Fruit fly (Drosophila melanogaster) whole organism, pupa: ENCODE results near the gene CG15317.

Source experiments
- CG10348 ChIP-seq: fragments of 200-800 bp; sonication (Bioruptor generic); IDR thresholded peaks from 2 replicates; pipeline ENCODE4 v1.3.6; 2022; ENCODE audit warnings: missing biosample characterization, missing genetic modification characterization
- CG12605 ChIP-seq: fragments of 200-800 bp; sonication (Bioruptor generic); IDR thresholded peaks from 2 replicates; pipeline ENCODE4 v1.3.6; 2022; ENCODE audit warnings: missing biosample characterization, missing genetic modification characterization
- CG13204 ChIP-seq: fragments of 200-800 bp; sonication (Bioruptor generic); optimal IDR thresholded peaks from 2 replicates; lab custom pipeline; 2018; ENCODE audit warnings: missing biosample characterization, mild to moderate bottlenecking, missing genetic modification characterization, moderate library complexity
- CG14655 ChIP-seq: fragments of 200-800 bp; sonication (Bioruptor generic); optimal IDR thresholded peaks from 3 replicates; lab custom pipeline; 2017; ENCODE audit warnings: mild to moderate bottlenecking, missing biosample characterization, missing genetic modification reagents, missing genetic modification characterization
- CG15710 ChIP-seq: fragments of 200-800 bp; sonication (Bioruptor generic); optimal IDR thresholded peaks from 2 replicates; lab custom pipeline; 2018; ENCODE audit warnings: missing biosample characterization, mild to moderate bottlenecking, missing genetic modification characterization, moderate library complexity
- CG17806 ChIP-seq: fragments of 200-800 bp; sonication (Bioruptor generic); optimal IDR thresholded peaks from 2 replicates; lab custom pipeline; 2018; ENCODE audit warnings: missing biosample characterization, mild to moderate bottlenecking, missing genetic modification characterization, moderate library complexity
- CG32121 ChIP-seq: fragments of 200-800 bp; sonication (Bioruptor generic); IDR thresholded peaks from 2 replicates; pipeline ENCODE4 v1.3.6; 2022; ENCODE audit warnings: missing biosample characterization, missing genetic modification characterization
- CG34367 ChIP-seq: fragments of 200-800 bp; sonication (Bioruptor generic); optimal IDR thresholded peaks from 2 replicates; lab custom pipeline; 2018; ENCODE audit warnings: missing biosample characterization, mild to moderate bottlenecking, missing genetic modification characterization
- CG4496 ChIP-seq: fragments of 200-800 bp; sonication (Bioruptor generic); IDR thresholded peaks from 3 replicates; pipeline ENCODE4 v1.3.6; 2022; ENCODE audit warnings: missing biosample characterization, missing genetic modification characterization
- CG8159 ChIP-seq: fragments of 200-800 bp; sonication (Bioruptor generic); optimal IDR thresholded peaks from 3 replicates; lab custom pipeline; 2018; ENCODE audit warnings: missing biosample characterization, mild to moderate bottlenecking, missing genetic modification characterization, moderate library complexity
- CG8301 ChIP-seq: fragments of 200-800 bp; sonication (Bioruptor generic); optimal IDR thresholded peaks from 2 replicates; lab custom pipeline; 2018; ENCODE audit warnings: missing biosample characterization, mild to moderate bottlenecking, missing genetic modification characterization
- CG9948 ChIP-seq: fragments of 200-800 bp; sonication (Bioruptor generic); optimal IDR thresholded peaks from 2 replicates; lab custom pipeline; 2018; ENCODE audit warnings: missing biosample characterization, mild to moderate bottlenecking, missing genetic modification characterization, moderate library complexity
- D1 ChIP-seq: fragments of 200-800 bp; sonication (Bioruptor generic); optimal IDR thresholded peaks from 2 replicates; lab custom pipeline; 2018; ENCODE audit warnings: missing biosample characterization, mild to moderate bottlenecking, missing genetic modification characterization, moderate library complexity
- EcR ChIP-seq: fragments of 200-800 bp; sonication (Bioruptor generic); optimal IDR thresholded peaks from 3 replicates; lab custom pipeline; 2019; ENCODE audit warnings: missing biosample characterization, missing genetic modification characterization, mild to moderate bottlenecking, moderate library complexity, missing genetic modification reagents
- Ets98B ChIP-seq: fragments of 200-800 bp; sonication (Bioruptor generic); IDR thresholded peaks from 2 replicates; pipeline ENCODE4 v1.3.6; 2022; ENCODE audit warnings: missing biosample characterization, missing genetic modification characterization
- Pif1A ChIP-seq: fragments of 200-800 bp; sonication (Bioruptor generic); optimal IDR thresholded peaks from 3 replicates; lab custom pipeline; 2016; ENCODE audit warnings: missing biosample characterization, missing genetic modification characterization
- Pif1B ChIP-seq: fragments of 200-800 bp; sonication (Bioruptor generic); optimal IDR thresholded peaks from 3 replicates; lab custom pipeline; 2016; ENCODE audit warnings: missing biosample characterization, missing genetic modification characterization
- Snoo ChIP-seq: fragments of 200-800 bp; sonication (Bioruptor generic); optimal IDR thresholded peaks from 3 replicates; lab custom pipeline; 2017; ENCODE audit warnings: missing biosample characterization, mild to moderate bottlenecking, missing genetic modification characterization, inconsistent platforms
- fd96Ca ChIP-seq: fragments of 200-800 bp; sonication (Bioruptor generic); IDR thresholded peaks from 3 replicates; pipeline ENCODE4 v1.3.6; 2022; ENCODE audit warnings: missing biosample characterization, missing genetic modification characterization
- gl ChIP-seq: fragments of 200-800 bp; sonication (Bioruptor generic); optimal IDR thresholded peaks from 2 replicates; lab custom pipeline; 2018; ENCODE audit warnings: missing biosample characterization, mild to moderate bottlenecking, missing genetic modification characterization
- rn ChIP-seq: fragments of 200-800 bp; sonication (Bioruptor generic); IDR thresholded peaks from 2 replicates; pipeline ENCODE4 v1.3.6; 2022; ENCODE audit warnings: missing biosample characterization, missing genetic modification characterization

CG15317 gene

DNA sequence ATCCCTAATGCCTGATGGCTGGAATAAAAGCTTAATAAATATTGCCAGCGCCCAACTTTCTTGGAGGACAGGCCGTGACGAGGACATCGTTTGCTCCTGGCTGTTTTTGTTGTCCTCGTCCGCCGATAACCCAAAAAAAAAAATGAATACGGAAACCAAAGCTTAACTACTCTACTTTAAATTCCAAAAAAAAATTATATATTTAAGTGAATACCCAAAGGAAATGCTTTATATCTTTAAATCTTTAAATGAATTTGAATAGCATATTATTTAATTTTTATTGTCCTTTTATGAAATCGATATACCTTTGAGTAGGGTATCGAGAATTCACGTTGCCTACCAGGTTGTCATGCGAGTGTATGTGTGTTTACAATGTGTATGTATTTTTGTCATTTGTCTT lies 36.2 kb downstream of the CG15317 start:
- TF ChIP-seq rn (no peak), Pif1B (GFP tag; lab: Kevin White, UChicago) (no peak), Pif1A (GFP tag; lab: Kevin White, UChicago) (no peak), EcR (GFP tag; lab: Kevin White, UChicago) (no peak), Snoo (tag; lab: Kevin White, UChicago) (no peak), fd96Ca (GFP tag; lab: Robert Waterston, UW) (no peak), CG12605 (GFP tag; lab: Robert Waterston, UW) (no peak), CG13204 (no peak), CG8159 (tag; lab: Kevin White, UChicago) (no peak), Ets98B (GFP tag; lab: Robert Waterston, UW) (no peak), CG14655 (GFP tag; lab: Kevin White, UChicago) (no peak), gl (tag; lab: Kevin White, UChicago) (no peak), CG4496 (no peak), D1 (tag; lab: Kevin White, UChicago) (no peak), CG17806 (tag; lab: Kevin White, UChicago) (no peak), CG32121 (GFP tag; lab: Robert Waterston, UW) (no peak), CG8301 (tag; lab: Kevin White, UChicago) (no peak), CG9948 (no peak), CG10348 (no peak), CG34367 (no peak)

dm6 chrX:9511224-9511623 lies 45.1 kb downstream of the CG15317 start, which contains the start of gene CG34028:
CG34028 (plus strand) TSS chrX:9511524.
- TF ChIP-seq Ets98B (GFP tag; lab: Robert Waterston, UW) (no peak), fd96Ca (GFP tag; lab: Robert Waterston, UW) (no peak), gl (tag; lab: Kevin White, UChicago) (no peak), CG14655 (GFP tag; lab: Kevin White, UChicago) (no peak), CG8301 (tag; lab: Kevin White, UChicago) (no peak), CG34367 (no peak), Snoo (tag; lab: Kevin White, UChicago) (no peak), CG15710 (tag; lab: Kevin White, UChicago) (no peak), Pif1A (GFP tag; lab: Kevin White, UChicago) (no peak), CG4496 (no peak), CG10348 (no peak)
- TF ChIP-seq, all 21 proteins: peak for 0
